Worm (Caenorhabditis elegans): Measurements from ENCODE around the gene erd-2.1.

erd-2.1 gene

DNA sequence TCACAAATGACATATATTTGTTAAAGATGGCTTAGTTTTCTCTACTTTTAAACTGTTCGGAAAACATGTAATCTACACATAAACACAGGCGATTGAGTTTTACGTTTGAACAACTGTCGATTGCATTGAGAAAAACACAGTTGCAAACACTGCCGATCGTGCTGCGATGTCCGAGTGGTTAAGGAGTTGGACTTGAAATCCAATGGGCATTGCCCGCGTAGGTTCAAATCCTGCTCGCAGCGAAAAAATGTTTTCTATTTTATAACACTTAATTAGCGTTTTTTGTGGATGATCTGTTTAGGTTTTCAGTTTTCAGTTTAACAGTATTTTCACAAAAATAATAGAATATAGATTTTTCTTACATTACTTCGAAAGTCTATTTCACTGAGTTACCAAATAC, 34.3 kb downstream of the erd-2.1 start:
- peak; percentile 22 for TF ChIP-seq ceh-83 (GFP tag; optimal IDR thresholded peaks at IDR 0.05)
- no peak for TF ChIP-seq mep-1 (tag; optimal IDR thresholded peaks at IDR 0.05)
- TF ChIP-seq sem-2 (GFP tag; optimal IDR thresholded peaks at IDR 0.05) = no peak

DNA sequence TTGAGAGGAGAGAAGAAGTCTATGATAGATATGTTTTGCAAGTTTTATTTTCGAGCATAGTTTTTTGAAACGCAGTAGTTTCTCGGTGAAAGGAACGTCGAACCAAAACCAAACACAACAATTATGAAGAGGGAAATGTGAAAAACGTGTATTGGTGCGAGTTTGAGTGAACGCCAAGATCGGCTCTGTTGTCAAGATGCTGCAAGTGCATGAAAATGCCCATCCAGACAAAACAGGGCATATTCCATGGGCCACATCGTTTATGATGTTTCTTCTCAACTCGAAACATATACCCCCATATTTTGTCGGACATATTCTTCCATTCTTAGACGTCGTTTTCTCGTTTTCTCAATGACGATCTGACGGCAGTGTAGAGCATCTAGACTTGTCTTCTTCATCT, 35.6 kb downstream of the erd-2.1 start:
- TF ChIP-seq ham-2 (GFP tag; optimal IDR thresholded peaks at IDR 0.05) (no peak), lsy-2 (tag; optimal IDR thresholded peaks at IDR 0.05) (no peak), M03D4.4 (tag; optimal IDR thresholded peaks at IDR 0.05) (no peak), ceh-43 (GFP tag; optimal IDR thresholded peaks at IDR 0.05) (no peak), cnd-1 (tag; optimal IDR thresholded peaks at IDR 0.05) (no peak), nhr-28 (tag; optimal IDR thresholded peaks at IDR 0.05) (no peak), ces-1 (GFP tag; optimal IDR thresholded peaks at IDR 0.05) (no peak)

DNA sequence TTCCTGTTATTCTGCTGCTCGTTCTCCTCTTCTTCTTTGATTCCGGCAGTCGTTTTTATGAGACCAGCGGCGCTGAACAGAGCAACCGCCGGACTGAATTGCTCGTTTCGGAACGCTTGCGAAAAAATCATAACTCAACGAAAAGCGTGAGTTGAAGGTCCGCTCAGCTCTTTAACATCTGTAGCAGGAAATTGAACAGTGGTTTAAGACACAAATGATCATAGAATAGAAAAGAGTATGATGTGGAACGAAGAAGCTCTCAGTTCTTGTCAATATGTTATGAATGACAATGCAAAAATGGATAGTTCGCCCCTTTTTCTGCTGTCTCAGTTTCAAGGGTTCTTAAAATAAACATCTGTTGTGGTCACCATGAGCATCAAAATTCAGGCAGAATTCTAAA, 45.0 kb downstream of the erd-2.1 start:
- TF ChIP-seq nhr-76 (tag; optimal IDR thresholded peaks at IDR 0.05) (no peak), ztf-11 (tag; optimal IDR thresholded peaks at IDR 0.05) (no peak), unc-39 (tag; optimal IDR thresholded peaks at IDR 0.05) (no peak), ces-1 (GFP tag; optimal IDR thresholded peaks at IDR 0.05) (no peak), blmp-1 (tag; optimal IDR thresholded peaks at IDR 0.05) (no peak), nhr-12 (tag; optimal IDR thresholded peaks at IDR 0.05) (no peak), ham-2 (GFP tag; optimal IDR thresholded peaks at IDR 0.05) (no peak), elt-3 (tag; optimal IDR thresholded peaks at IDR 0.05) (no peak), lsy-2 (tag; optimal IDR thresholded peaks at IDR 0.05) (no peak), drap-1 (GFP tag; optimal IDR thresholded peaks at IDR 0.05) (no peak), zip-8 (tag; optimal IDR thresholded peaks at IDR 0.05) (no peak), lin-13 (tag; optimal IDR thresholded peaks at IDR 0.05) (no peak), ceh-43 (GFP tag; optimal IDR thresholded peaks at IDR 0.05) (no peak), sem-2 (GFP tag; optimal IDR thresholded peaks at IDR 0.05) (no peak)

All from whole organism, mixed stage, embryonic.